Fruit fly (Drosophila melanogaster): Measurements from ENCODE around the gene CG31808.

- TF ChIP-seq Myc (optimal IDR thresholded peaks at IDR 0.05), result no peak
- no peak for TF ChIP-seq psq (optimal IDR thresholded peaks at IDR 0.05)
- TF ChIP-seq ttk (optimal IDR thresholded peaks at IDR 0.05), result no peak
These were observed at the start of gene CG31808, which contains the start of gene Cyt-c-d for dm6 chr2L:16715841-16716701.
